Fruit fly (Drosophila melanogaster): ENCODE measurements around the gene CG34177.

The CG34177 gene

dm6 chr2L:4475422-4475821, 41.7 kb downstream of the CG34177 start:
- no peak for TF ChIP-seq CG17801 (GFP tag; optimal IDR thresholded peaks at IDR 0.05; ENCODE audit: partially characterized antibody)

DNA sequence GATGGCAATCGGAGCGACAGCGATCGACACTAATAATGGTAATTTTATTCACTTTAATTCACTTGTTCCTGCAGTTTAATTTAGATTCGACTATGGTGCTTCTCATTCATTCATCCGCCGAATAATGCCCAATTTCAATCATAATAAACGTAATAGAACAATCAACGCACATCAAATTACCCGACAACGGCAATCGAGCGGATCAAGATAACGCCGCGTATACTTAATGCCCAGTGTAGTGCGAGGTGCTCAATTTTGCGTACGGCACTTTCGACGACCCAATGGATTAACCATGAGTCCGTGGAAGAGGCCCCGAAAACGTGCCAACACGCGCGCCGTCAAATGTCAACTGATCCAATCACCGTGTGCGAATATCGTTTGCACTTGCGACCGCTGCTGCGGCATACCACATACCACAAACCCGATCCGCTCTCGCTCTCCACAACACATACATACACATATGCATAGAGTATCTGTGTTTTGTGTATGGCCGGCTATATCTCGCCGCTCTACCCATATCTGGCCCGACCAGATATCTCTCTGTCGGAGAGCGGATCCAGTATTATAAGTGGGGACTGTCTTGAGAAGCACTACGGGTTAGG, 43.1 kb downstream of the CG34177 start, which contains the start of gene ine:
TSS of gene ine (minus strand) at position 351 of the 602 bp plus-strand sequence.
- TF ChIP-seq CG17801 (GFP tag; optimal IDR thresholded peaks at IDR 0.05; ENCODE audit: partially characterized antibody): no peak

DNA sequence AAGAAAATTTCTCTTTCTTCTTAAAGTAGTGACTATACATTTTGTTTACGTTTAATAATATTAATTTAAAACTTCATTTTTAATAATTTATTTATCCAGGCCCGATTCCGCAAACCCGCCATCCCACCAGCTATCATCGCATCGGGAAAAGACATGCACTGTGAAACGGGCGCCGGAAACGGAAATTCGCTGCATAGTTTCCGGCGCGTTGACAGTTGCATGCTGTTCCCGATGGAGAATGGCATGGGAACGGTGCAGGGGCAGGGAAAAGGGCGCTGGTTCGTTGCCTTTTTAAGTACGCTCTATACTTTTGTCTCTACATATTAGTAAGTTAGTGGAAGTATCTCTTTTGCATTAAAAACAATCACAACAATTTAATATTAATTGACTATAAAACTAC, 44.3 kb downstream of the CG34177 start:
- no peak for TF ChIP-seq CG17801 (GFP tag; optimal IDR thresholded peaks at IDR 0.05; ENCODE audit: partially characterized antibody)

Data from ovary, adult (tissue).